Worm (Caenorhabditis elegans): ENCODE measurements around the gene ocr-1.
A peak's percentile ranks its signal among the peaks of the same experiment; 100 is the strongest.

ocr-1 gene

ce11 chrV:10725424-10725951, 38.7 kb upstream of the ocr-1 start (continued):
- TF ChIP-seq ceh-28 (tag; optimal IDR thresholded peaks at IDR 0.05) = no peak
- peak; percentile 92 for TF ChIP-seq nhr-28 (tag; optimal IDR thresholded peaks at IDR 0.05)

- TF ChIP-seq dmd-6 (GFP tag; IDR thresholded peaks at IDR 0.05) = peak; percentile 78
- TF ChIP-seq lin-29 (GFP tag; IDR thresholded peaks at IDR 0.05) = no peak
- no peak for TF ChIP-seq nhr-10 (tag; optimal IDR thresholded peaks at IDR 0.05)
- peak in 1 of 2 experiments; percentile 45 for TF ChIP-seq mdl-1 (tag; optimal IDR thresholded peaks at IDR 0.05)
- no peak for TF ChIP-seq mxl-2 (GFP tag; conservative IDR thresholded peaks at IDR 0.05)
- no peak for TF ChIP-seq D1046.2 (GFP tag; IDR thresholded peaks at IDR 0.05)
- TF ChIP-seq nhr-28 (tag; optimal IDR thresholded peaks at IDR 0.05) = peak; percentile 97
- TF ChIP-seq F26F4.8 (GFP tag; conservative IDR thresholded peaks at IDR 0.05) = no peak
- no peak for TF ChIP-seq nhr-11 (tag; optimal IDR thresholded peaks at IDR 0.05)
- peak; percentile 29 for TF ChIP-seq nhr-102 (tag; optimal IDR thresholded peaks at IDR 0.05)
- peak; percentile 76 for TF ChIP-seq pqm-1 (tag; optimal IDR thresholded peaks at IDR 0.05)
- TF ChIP-seq ceh-28 (tag; optimal IDR thresholded peaks at IDR 0.05) = no peak
- no peak for TF ChIP-seq unc-130 (GFP tag; optimal IDR thresholded peaks at IDR 0.05)
- no peak for TF ChIP-seq egl-43 (GFP tag; IDR thresholded peaks at IDR 0.05)
- TF ChIP-seq nhr-48 (tag; optimal IDR thresholded peaks at IDR 0.05) = peak; percentile 76
- no peak for TF ChIP-seq php-3 (GFP tag; IDR thresholded peaks at IDR 0.05)
- TF ChIP-seq lim-7 (GFP tag; IDR thresholded peaks at IDR 0.05) = no peak
- TF ChIP-seq dpl-1 (GFP tag; optimal IDR thresholded peaks at IDR 0.05) = no peak
- TF ChIP-seq ceh-44 (GFP tag; IDR thresholded peaks at IDR 0.05) = no peak
- TF ChIP-seq egl-27 (tag; optimal IDR thresholded peaks at IDR 0.05) = no peak
- no peak for TF ChIP-seq nhr-76 (tag; optimal IDR thresholded peaks at IDR 0.05)
- no peak for TF ChIP-seq lin-39 (tag; optimal IDR thresholded peaks at IDR 0.05)
- no peak for TF ChIP-seq snpc-1.2 (GFP tag; IDR thresholded peaks at IDR 0.05)
- no peak for TF ChIP-seq nhr-111 (GFP tag; optimal IDR thresholded peaks at IDR 0.05)
- no peak for TF ChIP-seq nhr-25 (tag; optimal IDR thresholded peaks at IDR 0.05; ENCODE audit: borderline replicate concordance, insufficient read depth)
- TF ChIP-seq lsy-2 (tag; optimal IDR thresholded peaks at IDR 0.05) = no peak
- no peak for TF ChIP-seq zip-11 (GFP tag; IDR thresholded peaks at IDR 0.05)
- TF ChIP-seq pha-4 (GFP tag; IDR thresholded peaks at IDR 0.05) = no peak
- no peak for TF ChIP-seq pha-4 (tag; optimal IDR thresholded peaks at IDR 0.05)
- TF ChIP-seq hlh-11 (tag; optimal IDR thresholded peaks at IDR 0.05) = peak; percentile 74
- no peak for TF ChIP-seq daf-16 (GFP tag; optimal IDR thresholded peaks at IDR 0.05)
- TF ChIP-seq daf-16 (tag; optimal IDR thresholded peaks at IDR 0.05) = peak; percentile 70
- no peak for TF ChIP-seq ama-1 (optimal IDR thresholded peaks at IDR 0.05)
- peak; percentile 35 for TF ChIP-seq dve-1 (tag; optimal IDR thresholded peaks at IDR 0.05; ENCODE audit: insufficient read depth)
- no peak for TF ChIP-seq hmg-1.1 (GFP tag; IDR thresholded peaks at IDR 0.05)
- no peak for TF ChIP-seq daf-12 (tag; optimal IDR thresholded peaks at IDR 0.05)
- no peak for TF ChIP-seq fos-1 (tag; optimal IDR thresholded peaks at IDR 0.05)
- no peak for TF ChIP-seq ztf-11 (tag; optimal IDR thresholded peaks at IDR 0.05)
- TF ChIP-seq hif-1 (tag; optimal IDR thresholded peaks at IDR 0.05) = no peak
- TF ChIP-seq skn-1 (tag; optimal IDR thresholded peaks at IDR 0.05) = no peak
- TF ChIP-seq zip-2 (tag; optimal IDR thresholded peaks at IDR 0.05) = no peak
- TF ChIP-seq zfp-3 (GFP tag; conservative IDR thresholded peaks at IDR 0.05) = no peak
- peak; percentile 69 for TF ChIP-seq aha-1 (tag)
- TF ChIP-seq mep-1 (tag; optimal IDR thresholded peaks at IDR 0.05) = no peak
- no peak for TF ChIP-seq ctbp-1 (GFP tag; IDR thresholded peaks at IDR 0.05)
- TF ChIP-seq nhr-6 (tag; optimal IDR thresholded peaks at IDR 0.05) = no peak
- no peak for TF ChIP-seq dmd-9 (GFP tag; IDR thresholded peaks at IDR 0.05)
- TF ChIP-seq ceh-32 (tag; optimal IDR thresholded peaks at IDR 0.05; ENCODE audit: poor library complexity) = no peak
- no peak for TF ChIP-seq spr-3 (GFP tag; optimal IDR thresholded peaks at IDR 0.05)
- no peak for TF ChIP-seq rbr-2 (tag; optimal IDR thresholded peaks at IDR 0.05)
- no peak for TF ChIP-seq ceh-62 (tag; optimal IDR thresholded peaks at IDR 0.05)
Observed at ce11 chrV:10726691-10727090, 37.5 kb upstream of the ocr-1 start.
